Worm (Caenorhabditis elegans) whole organism, late embryonic: ENCODE results near the gene K12H4.3.

Experiments used
- C08G9.2 ChIP-seq: sonication (generic microtip); optimal IDR thresholded peaks from 2 replicates; lab custom pipeline; 2016; ENCODE audit warnings: mild to moderate bottlenecking, missing genetic modification characterization, moderate library complexity, missing compliant biosample characterization
- C38D4.7 ChIP-seq: fragments of 200-800 bp; sonication (Bioruptor generic); optimal IDR thresholded peaks from 2 replicates; lab custom pipeline; 2018; ENCODE audit warnings: mild to moderate bottlenecking, missing genetic modification characterization, moderate library complexity, missing compliant biosample characterization
- K09A11.1 ChIP-seq: sonication (generic microtip); optimal IDR thresholded peaks from 2 replicates; lab custom pipeline; 2017; ENCODE audit warnings: antibody characterized with exemption, mild to moderate bottlenecking, missing genetic modification characterization, missing compliant biosample characterization; ENCODE audit not compliant: insufficient read depth
- T23F11.4 ChIP-seq: fragments of 200-800 bp; sonication (Bioruptor generic); optimal IDR thresholded peaks from 2 replicates; lab custom pipeline; 2018; ENCODE audit warnings: mild to moderate bottlenecking, missing genetic modification characterization, missing compliant biosample characterization
- Y22D7AL.16 ChIP-seq: sonication (generic microtip); optimal IDR thresholded peaks from 2 replicates; lab custom pipeline; 2016; ENCODE audit warnings: missing genetic modification characterization, missing compliant biosample characterization
- ahr-1 ChIP-seq: sonication (generic microtip); optimal IDR thresholded peaks from 2 replicates; lab custom pipeline; 2016; ENCODE audit warnings: missing genetic modification characterization, missing compliant biosample characterization
- ama-1 ChIP-seq: fragments of 150-350 bp; optimal IDR thresholded peaks from 2 replicates; lab custom pipeline; 2014
- ceh-14 ChIP-seq: sonication (generic microtip); optimal IDR thresholded peaks from 2 replicates; lab custom pipeline; 2016; ENCODE audit warnings: missing genotype, missing genetic modification characterization, missing compliant biosample characterization
- ceh-18 ChIP-seq: sonication (generic microtip); optimal IDR thresholded peaks from 2 replicates; lab custom pipeline; 2016; ENCODE audit warnings: missing genetic modification characterization, missing compliant biosample characterization
- ceh-2 ChIP-seq: sonication (generic microtip); optimal IDR thresholded peaks from 2 replicates; lab custom pipeline; 2016; ENCODE audit warnings: missing genotype, missing genetic modification characterization, missing compliant biosample characterization
- ceh-31 ChIP-seq: sonication (generic microtip); optimal IDR thresholded peaks from 2 replicates; lab custom pipeline; 2016; ENCODE audit warnings: missing genetic modification characterization, missing compliant biosample characterization
- ceh-45 ChIP-seq: fragments of 200-800 bp; sonication (Bioruptor generic); IDR thresholded peaks from 2 replicates; pipeline ENCODE4 v1.3.6; 2022; ENCODE audit warnings: missing genetic modification reagents, missing genetic modification characterization, missing compliant biosample characterization
- dve-1 ChIP-seq: sonication (generic microtip); optimal IDR thresholded peaks from 2 replicates; lab custom pipeline; 2017; ENCODE audit warnings: antibody characterized with exemption, mild to moderate bottlenecking, missing genetic modification characterization, missing compliant biosample characterization
- fax-1 ChIP-seq: sonication (generic microtip); optimal IDR thresholded peaks from 2 replicates; lab custom pipeline; 2016; ENCODE audit warnings: missing genotype, missing genetic modification characterization, missing compliant biosample characterization
- fkh-10 ChIP-seq: fragments of 150-350 bp; optimal IDR thresholded peaks from 2 replicates; lab custom pipeline; 2014; ENCODE audit warnings: missing biosample characterization, missing genetic modification reagents, missing genetic modification characterization
- gmeb-2 ChIP-seq: sonication (generic microtip); optimal IDR thresholded peaks from 2 replicates; lab custom pipeline; 2016; ENCODE audit warnings: missing genetic modification characterization, inconsistent platforms, missing compliant biosample characterization
- hlh-13 ChIP-seq: fragments of 200-800 bp; sonication (Bioruptor generic); optimal IDR thresholded peaks from 2 replicates; lab custom pipeline; 2018; ENCODE audit warnings: mild to moderate bottlenecking, missing genetic modification characterization, missing compliant biosample characterization
- hlh-15 ChIP-seq: sonication (generic microtip); optimal IDR thresholded peaks from 2 replicates; lab custom pipeline; 2016; ENCODE audit warnings: missing genetic modification characterization, missing compliant biosample characterization
- hlh-6 ChIP-seq: sonication (generic microtip); optimal IDR thresholded peaks from 2 replicates; lab custom pipeline; 2016; ENCODE audit warnings: missing genotype, missing genetic modification characterization, missing compliant biosample characterization
- hlh-8 ChIP-seq: sonication (generic microtip); optimal IDR thresholded peaks from 2 replicates; lab custom pipeline; 2016; ENCODE audit warnings: missing genotype, missing genetic modification characterization, missing compliant biosample characterization
- lin-11 ChIP-seq: fragments of 200-800 bp; sonication (Bioruptor generic); optimal IDR thresholded peaks from 2 replicates; lab custom pipeline; 2018; ENCODE audit warnings: mild to moderate bottlenecking, missing genetic modification characterization, missing compliant biosample characterization
- nhr-232 ChIP-seq: sonication (generic microtip); optimal IDR thresholded peaks from 2 replicates; lab custom pipeline; 2016; ENCODE audit warnings: missing genetic modification characterization, missing compliant biosample characterization
- npax-4 ChIP-seq: sonication (generic microtip); optimal IDR thresholded peaks from 2 replicates; lab custom pipeline; 2016; ENCODE audit warnings: missing genetic modification characterization, missing compliant biosample characterization
- odd-2 ChIP-seq: sonication (generic microtip); optimal IDR thresholded peaks from 2 replicates; lab custom pipeline; 2017; ENCODE audit warnings: antibody characterized with exemption, mild to moderate bottlenecking, missing genetic modification characterization, missing compliant biosample characterization
- pat-9 ChIP-seq: fragments of 200-800 bp; sonication (Bioruptor generic); optimal IDR thresholded peaks from 2 replicates; lab custom pipeline; 2018; ENCODE audit warnings: mild to moderate bottlenecking, missing genetic modification characterization, moderate library complexity, missing compliant biosample characterization
- pax-1 ChIP-seq: fragments of 150-350 bp; optimal IDR thresholded peaks from 2 replicates; lab custom pipeline; 2014; ENCODE audit warnings: missing biosample characterization, missing genetic modification characterization
- pha-2 ChIP-seq: sonication (generic microtip); optimal IDR thresholded peaks from 2 replicates; lab custom pipeline; 2017; ENCODE audit warnings: mild to moderate bottlenecking, missing genetic modification characterization, missing compliant biosample characterization
- pqm-1 ChIP-seq: sonication (generic microtip); optimal IDR thresholded peaks from 2 replicates; lab custom pipeline; 2016; ENCODE audit warnings: missing genetic modification characterization, missing compliant biosample characterization
- rnt-1 ChIP-seq: sonication (generic microtip); optimal IDR thresholded peaks from 2 replicates; lab custom pipeline; 2016; ENCODE audit warnings: missing genetic modification characterization, missing compliant biosample characterization
- sox-4 ChIP-seq: sonication (generic microtip); optimal IDR thresholded peaks from 2 replicates; lab custom pipeline; 2017; ENCODE audit warnings: mild to moderate bottlenecking, missing genetic modification characterization, inconsistent platforms, missing compliant biosample characterization
- syd-9 ChIP-seq: sonication (generic microtip); optimal IDR thresholded peaks from 2 replicates; lab custom pipeline; 2016; ENCODE audit warnings: mild to moderate bottlenecking, missing genetic modification characterization, moderate library complexity, missing compliant biosample characterization
- tbx-7 ChIP-seq: sonication (generic microtip); optimal IDR thresholded peaks from 2 replicates; lab custom pipeline; 2016; ENCODE audit warnings: missing genotype, missing genetic modification characterization, missing compliant biosample characterization
- unc-3 ChIP-seq, 2 experiments: fragments of 200-800 bp in 1 of 2; sonication (Bioruptor generic) in 1 of 2; sonication (generic microtip) in 1 of 2; conservative IDR thresholded peaks in 1 of 2; optimal IDR thresholded peaks in 1 of 2; 2 replicates each; pipeline versions ENCODE4 v1.3.6 to Lab custom; 2016 to 2022; ENCODE audit warnings: missing compliant biosample characterization in 2 of 2, missing genetic modification characterization in 2 of 2, missing genetic modification reagents in 1 of 2
- unc-42 ChIP-seq: sonication (generic microtip); optimal IDR thresholded peaks from 2 replicates; lab custom pipeline; 2016; ENCODE audit warnings: missing genotype, missing genetic modification characterization, missing compliant biosample characterization
- unc-55 ChIP-seq: sonication (generic microtip); optimal IDR thresholded peaks from 2 replicates; lab custom pipeline; 2017; ENCODE audit warnings: missing biosample characterization, missing genetic modification reagents, missing genetic modification characterization
- unc-86 ChIP-seq: sonication (generic microtip); optimal IDR thresholded peaks from 2 replicates; lab custom pipeline; 2016; ENCODE audit warnings: missing genetic modification characterization, missing compliant biosample characterization
- ztf-16 ChIP-seq: sonication (generic microtip); optimal IDR thresholded peaks from 2 replicates; lab custom pipeline; 2017; ENCODE audit warnings: missing genetic modification characterization, missing compliant biosample characterization

K12H4.3 gene

DNA sequence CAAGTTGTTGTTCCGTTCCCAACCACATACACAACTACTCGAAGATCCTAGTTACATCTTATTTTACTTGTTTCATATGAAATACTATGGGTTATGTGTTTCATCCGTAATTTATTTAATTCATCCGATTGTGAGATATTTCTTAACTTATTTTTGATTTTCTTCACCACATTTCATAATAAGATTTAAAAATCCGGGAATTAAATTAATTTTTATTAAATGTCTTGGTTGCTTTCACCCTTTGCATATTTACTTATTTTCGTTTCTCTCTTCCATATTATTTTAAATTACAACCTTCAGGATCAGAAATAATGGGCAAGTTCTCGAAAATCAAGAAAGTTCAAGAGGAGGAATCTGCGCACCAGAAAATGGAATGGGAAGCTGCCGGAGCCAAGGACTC, at the start of gene K12H4.3:
K12H4.3 (plus strand) TSS at position 301 of the 400 bp plus-strand sequence.
- TF ChIP-seq fax-1 (tag; lab: Kevin White, UChicago) (no peak), sox-4 (tag; lab: Kevin White, UChicago) (no peak)

DNA sequence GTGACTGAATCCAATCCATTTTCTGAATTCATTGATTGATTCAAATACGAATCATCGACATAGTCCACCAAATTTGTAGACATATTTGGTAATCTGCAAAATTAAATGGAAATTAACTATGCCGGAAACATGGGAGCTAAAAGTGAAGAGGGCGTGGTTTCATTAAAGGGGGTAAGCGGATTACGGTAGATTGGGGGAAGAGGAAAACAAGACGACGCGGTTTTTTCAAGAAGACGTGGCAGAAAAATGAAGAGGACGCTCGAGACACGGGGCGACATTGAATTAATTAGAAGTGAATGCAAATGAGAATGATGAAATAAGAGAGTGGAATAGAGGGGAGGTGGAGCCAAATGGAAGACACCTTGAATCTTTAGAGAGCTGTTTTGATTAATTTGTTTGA, 49.5 kb upstream of the K12H4.3 start, which contains the start of gene npr-17:
npr-17 (minus strand) TSS at position 101 of the 400 bp plus-strand sequence.
- no peak for TF ChIP-seq unc-3 (GFP tag; conservative IDR thresholded peaks at IDR 0.05; lab: Robert Waterston, UW)
- TF ChIP-seq unc-3 (tag; optimal IDR thresholded peaks at IDR 0.05; lab: Kevin White, UChicago): no peak
- TF ChIP-seq gmeb-2 (tag; lab: Kevin White, UChicago): no peak
- TF ChIP-seq ama-1: no peak
- TF ChIP-seq unc-42 (tag; lab: Kevin White, UChicago): no peak
- no peak for TF ChIP-seq sox-4 (tag; lab: Kevin White, UChicago)
- TF ChIP-seq dve-1 (tag; lab: Kevin White, UChicago): no peak
- no peak for TF ChIP-seq K09A11.1 (tag; lab: Kevin White, UChicago)
- TF ChIP-seq ceh-18 (tag; lab: Kevin White, UChicago): no peak
- TF ChIP-seq lin-11 (tag; lab: Kevin White, UChicago): no peak
- TF ChIP-seq tbx-7: no peak
- TF ChIP-seq odd-2 (tag; lab: Kevin White, UChicago): no peak
- TF ChIP-seq ceh-45 (GFP tag; lab: Robert Waterston, UW): no peak
- TF ChIP-seq pha-2: no peak
- TF ChIP-seq hlh-6 (tag; lab: Kevin White, UChicago): no peak
- no peak for TF ChIP-seq C08G9.2 (tag; lab: Kevin White, UChicago)
- TF ChIP-seq, all 69 proteins: peak for 0

DNA sequence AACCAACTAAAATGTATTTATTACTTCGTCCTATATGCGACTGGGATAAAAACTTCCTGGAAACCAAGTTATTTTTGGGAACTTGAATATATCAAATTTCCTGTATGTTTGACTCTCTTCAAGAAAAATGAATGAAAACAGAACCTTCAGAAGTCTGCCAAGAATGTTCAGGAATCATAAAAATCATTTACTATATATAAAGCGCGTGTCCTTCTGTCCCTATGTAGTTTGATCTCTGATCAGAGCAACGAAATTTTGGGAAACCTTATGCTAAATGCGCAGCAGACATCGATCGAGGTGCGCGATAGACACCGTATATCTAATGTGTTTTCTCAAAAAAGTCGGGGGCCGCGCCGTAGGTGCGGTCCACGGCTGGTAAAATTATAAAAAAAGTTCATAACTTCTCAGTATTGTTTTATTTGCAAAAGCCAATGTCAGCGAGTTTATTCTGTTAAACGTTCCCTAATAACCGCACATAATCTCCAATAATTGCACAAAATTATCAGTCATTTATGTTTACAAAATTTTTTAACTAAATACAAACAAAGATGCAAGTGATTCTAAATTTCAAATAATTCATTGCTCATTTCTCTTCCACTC, 48.3 kb upstream of the K12H4.3 start:
- TF ChIP-seq ceh-14 (tag; lab: Kevin White, UChicago) (no peak), fkh-10 (GFP tag; lab: Kevin White, UChicago) (no peak), hlh-15 (tag; lab: Kevin White, UChicago) (no peak), pax-1 (no peak), unc-55 (GFP tag; lab: Kevin White, UChicago) (no peak), tbx-7 (no peak), unc-3 (GFP tag; conservative IDR thresholded peaks at IDR 0.05; lab: Robert Waterston, UW) (no peak), unc-3 (tag; optimal IDR thresholded peaks at IDR 0.05; lab: Kevin White, UChicago) (no peak), fax-1 (tag; lab: Kevin White, UChicago) (no peak), ceh-18 (tag; lab: Kevin White, UChicago) (no peak), ceh-31 (tag; lab: Kevin White, UChicago) (no peak), T23F11.4 (no peak), npax-4 (tag; lab: Kevin White, UChicago) (no peak), pqm-1 (tag; lab: Kevin White, UChicago) (no peak), hlh-13 (no peak), pha-2 (no peak), Y22D7AL.16 (no peak), ztf-16 (no peak), unc-86 (tag; lab: Kevin White, UChicago) (no peak), lin-11 (tag; lab: Kevin White, UChicago) (no peak)

DNA sequence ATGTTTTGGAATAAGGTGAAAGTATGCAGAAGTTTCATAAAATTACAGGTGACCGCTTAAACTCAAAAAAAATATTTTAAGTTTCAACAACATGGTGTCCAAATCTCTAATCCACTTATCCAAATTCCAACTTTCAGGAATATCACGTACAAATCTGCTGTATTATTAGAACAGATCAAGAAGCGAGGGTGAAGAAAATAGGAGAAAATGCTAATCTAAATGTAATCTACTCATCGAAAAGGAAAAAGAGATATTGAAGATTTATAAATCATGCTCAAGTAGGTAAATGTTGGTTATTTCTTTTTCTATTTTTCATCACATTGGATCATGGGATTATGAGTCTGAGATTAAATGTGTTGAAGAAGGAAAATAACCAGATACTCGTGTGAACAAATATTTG, 44.3 kb upstream of the K12H4.3 start:
- no peak for TF ChIP-seq rnt-1
- no peak for TF ChIP-seq ahr-1 (tag; lab: Kevin White, UChicago)

DNA sequence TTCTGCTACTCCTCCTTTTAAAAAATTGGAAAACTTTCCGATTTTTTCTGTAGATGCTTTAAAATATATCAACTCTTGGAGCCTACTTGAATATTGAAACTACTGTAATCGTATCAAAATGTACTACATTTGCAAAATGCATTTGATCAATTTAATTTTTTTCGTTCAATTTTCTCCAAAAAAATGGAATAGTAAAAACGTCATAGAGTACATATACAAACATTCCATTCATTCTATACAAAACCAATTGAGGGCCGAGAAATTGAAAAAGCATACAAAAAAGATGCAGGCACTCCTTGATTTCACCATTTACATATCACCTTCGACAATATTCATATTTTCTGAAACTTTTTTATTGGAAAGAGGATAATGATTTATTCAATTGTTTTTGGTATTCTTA, 41.7 kb upstream of the K12H4.3 start, which contains the start of gene C06G4.6:
C06G4.6 (plus strand) TSS at position 301 of the 400 bp plus-strand sequence.
- TF ChIP-seq ceh-45 (GFP tag; lab: Robert Waterston, UW) (no peak), pat-9 (tag; lab: Kevin White, UChicago) (no peak), ceh-2 (tag; lab: Kevin White, UChicago) (no peak), fax-1 (tag; lab: Kevin White, UChicago) (no peak), syd-9 (tag; lab: Kevin White, UChicago) (no peak), hlh-13 (no peak), gmeb-2 (tag; lab: Kevin White, UChicago) (no peak), C38D4.7 (GFP tag; lab: Kevin White, UChicago) (no peak), nhr-232 (no peak), tbx-7 (no peak), hlh-8 (tag; lab: Kevin White, UChicago) (no peak), pha-2 (no peak), rnt-1 (no peak)
